Fruit fly (Drosophila melanogaster) whole organism, embryonic: ENCODE measurements around the gene NijC.

Experiments used
- BEAF-32 ChIP-seq: fragments of 200-800 bp; sonication (Bioruptor generic); optimal IDR thresholded peaks from 3 replicates; lab custom pipeline; 2017; ENCODE audit warnings: missing biosample characterization, missing genetic modification characterization, mild to moderate bottlenecking, moderate library complexity, missing genetic modification reagents
- CG10147 ChIP-seq: fragments of 200-800 bp; sonication (Bioruptor generic); optimal IDR thresholded peaks from 2 replicates; lab custom pipeline; 2019; ENCODE audit warnings: missing biosample characterization, mild to moderate bottlenecking, missing genetic modification characterization, moderate library complexity
- CG10209 ChIP-seq: fragments of 200-800 bp; sonication (Bioruptor generic); optimal IDR thresholded peaks from 3 replicates; lab custom pipeline; 2017; ENCODE audit warnings: missing biosample characterization, mild to moderate bottlenecking, missing genetic modification characterization, missing genetic modification reagents
- CG10274 ChIP-seq: fragments of 200-800 bp; sonication (Bioruptor generic); optimal IDR thresholded peaks from 3 replicates; lab custom pipeline; 2017; ENCODE audit warnings: missing biosample characterization, mild to moderate bottlenecking, missing genetic modification characterization
- CG10366 ChIP-seq: fragments of 200-800 bp; sonication (Bioruptor generic); IDR thresholded peaks from 2 replicates; pipeline ENCODE4 v1.3.6; 2022; ENCODE audit warnings: missing biosample characterization, missing genetic modification characterization
- CG11085 ChIP-seq: fragments of 200-800 bp; sonication (Bioruptor generic); IDR thresholded peaks from 2 replicates; pipeline ENCODE4 v1.3.6; 2022; ENCODE audit warnings: missing biosample characterization, missing genetic modification characterization
- CG11723 ChIP-seq: fragments of 200-800 bp; sonication (Bioruptor generic); optimal IDR thresholded peaks from 2 replicates; lab custom pipeline; 2017; ENCODE audit warnings: missing biosample characterization, mild to moderate bottlenecking, missing genetic modification characterization
- CG12155 ChIP-seq: fragments of 200-800 bp; sonication (Bioruptor generic); optimal IDR thresholded peaks from 3 replicates; lab custom pipeline; 2016; ENCODE audit warnings: missing biosample characterization, missing genetic modification characterization
- CG12391 ChIP-seq: fragments of 200-800 bp; sonication (Bioruptor generic); optimal IDR thresholded peaks from 3 replicates; lab custom pipeline; 2018; ENCODE audit warnings: missing biosample characterization, mild to moderate bottlenecking, missing genetic modification characterization, moderate library complexity
- CG12659 ChIP-seq: fragments of 200-800 bp; sonication (Bioruptor generic); optimal IDR thresholded peaks from 3 replicates; lab custom pipeline; 2017; ENCODE audit warnings: mild to moderate bottlenecking, missing biosample characterization, missing genetic modification reagents, missing genetic modification characterization
- CG13775 ChIP-seq: fragments of 200-800 bp; sonication (Bioruptor generic); optimal IDR thresholded peaks from 3 replicates; lab custom pipeline; 2017; ENCODE audit warnings: missing biosample characterization, mild to moderate bottlenecking, missing genetic modification characterization
- CG14710 ChIP-seq: fragments of 200-800 bp; sonication (Bioruptor generic); optimal IDR thresholded peaks from 3 replicates; lab custom pipeline; 2019; ENCODE audit warnings: missing biosample characterization, mild to moderate bottlenecking, missing genetic modification characterization, moderate library complexity
- CG1647 ChIP-seq: fragments of 200-800 bp; sonication (Bioruptor generic); optimal IDR thresholded peaks from 3 replicates; lab custom pipeline; 2016; ENCODE audit warnings: missing biosample characterization, missing genetic modification characterization
- CG17802 ChIP-seq: fragments of 200-800 bp; sonication (Bioruptor generic); optimal IDR thresholded peaks from 2 replicates; lab custom pipeline; 2018; ENCODE audit warnings: missing biosample characterization, mild to moderate bottlenecking, missing genetic modification characterization, moderate library complexity
- CG2116 ChIP-seq: fragments of 200-800 bp; sonication (Bioruptor generic); optimal IDR thresholded peaks from 3 replicates; lab custom pipeline; 2018; ENCODE audit warnings: missing biosample characterization, mild to moderate bottlenecking, missing genetic modification characterization
- CG2712 ChIP-seq: fragments of 200-800 bp; optimal IDR thresholded peaks from 3 replicates; lab custom pipeline; 2019; ENCODE audit warnings: missing biosample characterization, mild to moderate bottlenecking, missing genetic modification characterization, moderate library complexity
- CG32767 ChIP-seq: fragments of 200-800 bp; sonication (Bioruptor generic); IDR thresholded peaks from 2 replicates; pipeline ENCODE4 v1.3.6; 2022; ENCODE audit warnings: missing biosample characterization, missing genetic modification characterization
- CG34224 ChIP-seq: fragments of 200-800 bp; sonication (Bioruptor generic); IDR thresholded peaks from 3 replicates; pipeline ENCODE4 v1.3.6; 2022; ENCODE audit warnings: missing biosample characterization, missing genetic modification characterization; ENCODE audit not compliant: partially characterized antibody
- CG4424 ChIP-seq: fragments of 200-800 bp; sonication (Bioruptor generic); optimal IDR thresholded peaks from 3 replicates; lab custom pipeline; 2016; ENCODE audit warnings: missing biosample characterization, missing genetic modification characterization
- CG4617 ChIP-seq: fragments of 200-800 bp; sonication (Bioruptor generic); optimal IDR thresholded peaks from 3 replicates; lab custom pipeline; 2016; ENCODE audit warnings: missing biosample characterization, missing genetic modification characterization, borderline replicate concordance
- CG8359 ChIP-seq: fragments of 200-800 bp; sonication (Bioruptor generic); optimal IDR thresholded peaks from 2 replicates; lab custom pipeline; 2017; ENCODE audit warnings: missing biosample characterization, mild to moderate bottlenecking, missing genetic modification characterization, borderline replicate concordance
- CG9797 ChIP-seq: fragments of 200-800 bp; sonication (Bioruptor generic); optimal IDR thresholded peaks from 3 replicates; lab custom pipeline; 2018; ENCODE audit warnings: missing biosample characterization, mild to moderate bottlenecking, missing genetic modification characterization
- Dref ChIP-seq: fragments of 200-800 bp; sonication (Bioruptor generic); IDR thresholded peaks from 2 replicates; pipeline ENCODE4 v1.3.6; 2022; ENCODE audit warnings: missing biosample characterization, missing genetic modification characterization
- HLH54F ChIP-seq: fragments of 200-800 bp; sonication (Bioruptor generic); optimal IDR thresholded peaks from 3 replicates; lab custom pipeline; 2016; ENCODE audit warnings: missing biosample characterization, missing genetic modification characterization
- Hmr ChIP-seq: fragments of 200-800 bp; sonication (Bioruptor generic); optimal IDR thresholded peaks from 3 replicates; lab custom pipeline; 2017; ENCODE audit warnings: mild to moderate bottlenecking, missing biosample characterization, missing genetic modification reagents, missing genetic modification characterization
- Lhr ChIP-seq: fragments of 200-800 bp; sonication (Bioruptor generic); optimal IDR thresholded peaks from 3 replicates; lab custom pipeline; 2017; ENCODE audit warnings: mild to moderate bottlenecking, missing biosample characterization, missing genetic modification reagents, missing genetic modification characterization
- Mad ChIP-seq: fragments of 200-800 bp; sonication (Bioruptor generic); optimal IDR thresholded peaks from 2 replicates; lab custom pipeline; 2016; ENCODE audit warnings: missing biosample characterization, missing genetic modification characterization
- Stat92E ChIP-seq, 3 experiments: fragments of >200 bp in 2 of 3; fragments of 200-800 bp in 1 of 3; sonication (Bioruptor generic) in 1 of 3; optimal IDR thresholded peaks; 2 replicates each; lab custom pipeline; 2017 to 2019; ENCODE audit warnings: missing biosample characterization in 3 of 3, missing genetic modification characterization in 3 of 3, mild to moderate bottlenecking in 1 of 3, moderate library complexity in 1 of 3
- Vsx1 ChIP-seq: fragments of 200-800 bp; sonication (Bioruptor generic); optimal IDR thresholded peaks from 2 replicates; lab custom pipeline; 2017; ENCODE audit warnings: missing biosample characterization, mild to moderate bottlenecking, missing genetic modification characterization, missing genetic modification reagents
- amos ChIP-seq: fragments of 200-800 bp; sonication (Bioruptor generic); IDR thresholded peaks from 2 replicates; pipeline ENCODE4 v1.3.6; 2022; ENCODE audit warnings: missing biosample characterization, missing genetic modification characterization; ENCODE audit not compliant: partially characterized antibody
- bbx ChIP-seq: fragments of 200-800 bp; sonication (Bioruptor generic); IDR thresholded peaks from 2 replicates; pipeline ENCODE4 v1.3.6; 2022; ENCODE audit warnings: missing biosample characterization, missing genetic modification characterization; ENCODE audit not compliant: partially characterized antibody
- bsh ChIP-seq, 2 experiments: fragments of 200-800 bp; sonication (Bioruptor generic); optimal IDR thresholded peaks; 2 replicates each; lab custom pipeline; 2017 to 2018; ENCODE audit warnings: mild to moderate bottlenecking in 2 of 2, missing biosample characterization in 2 of 2, missing genetic modification characterization in 2 of 2, moderate library complexity in 1 of 2
- chn ChIP-seq: fragments of 200-800 bp; sonication (Bioruptor generic); optimal IDR thresholded peaks from 2 replicates; lab custom pipeline; 2016; ENCODE audit warnings: missing biosample characterization, missing genetic modification characterization
- da ChIP-seq: fragments of 200-800 bp; sonication (Bioruptor generic); optimal IDR thresholded peaks from 2 replicates; lab custom pipeline; 2016; ENCODE audit warnings: missing biosample characterization, missing genetic modification characterization
- eve ChIP-seq, 2 experiments: fragments of >200 bp; optimal IDR thresholded peaks; 2 replicates each; lab custom pipeline; 2017; ENCODE audit warnings: missing biosample characterization in 2 of 2, missing genetic modification characterization in 2 of 2
- gcm ChIP-seq: fragments of 200-800 bp; sonication (Bioruptor generic); optimal IDR thresholded peaks from 2 replicates; lab custom pipeline; 2019; ENCODE audit warnings: missing biosample characterization, mild to moderate bottlenecking, missing genetic modification characterization, moderate library complexity
- gfzf ChIP-seq: fragments of 200-800 bp; sonication (Bioruptor generic); optimal IDR thresholded peaks from 2 replicates; lab custom pipeline; 2016; ENCODE audit warnings: missing biosample characterization, mild to moderate bottlenecking, missing genetic modification characterization, moderate library complexity
- jing ChIP-seq: fragments of 200-800 bp; sonication (Bioruptor generic); optimal IDR thresholded peaks from 2 replicates; lab custom pipeline; 2018; ENCODE audit warnings: missing biosample characterization, mild to moderate bottlenecking, missing genetic modification characterization
- knrl ChIP-seq: fragments of 200-800 bp; sonication (Bioruptor generic); IDR thresholded peaks from 3 replicates; pipeline ENCODE4 v1.3.6; 2022; ENCODE audit warnings: missing biosample characterization, missing genetic modification characterization; ENCODE audit not compliant: partially characterized antibody
- nmo ChIP-seq: fragments of 200-800 bp; sonication (Bioruptor generic); optimal IDR thresholded peaks from 2 replicates; lab custom pipeline; 2018; ENCODE audit warnings: missing biosample characterization, mild to moderate bottlenecking, missing genetic modification characterization, moderate library complexity
- nom ChIP-seq: fragments of 200-800 bp; sonication (Bioruptor generic); optimal IDR thresholded peaks from 2 replicates; lab custom pipeline; 2017; ENCODE audit warnings: missing biosample characterization, missing genetic modification characterization, mild to moderate bottlenecking, moderate library complexity, missing genetic modification reagents
- pzg ChIP-seq: fragments of 200-800 bp; sonication (Bioruptor generic); optimal IDR thresholded peaks from 3 replicates; lab custom pipeline; 2018; ENCODE audit warnings: missing biosample characterization, mild to moderate bottlenecking, missing genetic modification characterization, moderate library complexity
- ro ChIP-seq: fragments of 200-800 bp; sonication (Bioruptor generic); IDR thresholded peaks from 2 replicates; pipeline ENCODE4 v1.3.6; 2022; ENCODE audit warnings: missing biosample characterization, missing genetic modification characterization
- row ChIP-seq: fragments of 200-800 bp; sonication (Bioruptor generic); IDR thresholded peaks from 3 replicates; pipeline ENCODE4 v1.3.6; 2022; ENCODE audit warnings: missing biosample characterization, missing genetic modification characterization
- sens ChIP-seq: fragments of 200-800 bp; sonication (Bioruptor generic); peaks from one replicate; lab custom pipeline; 2016; ENCODE audit warnings: missing biosample characterization, missing genetic modification characterization
- sob ChIP-seq: fragments of 200-800 bp; sonication (Bioruptor generic); IDR thresholded peaks from 2 replicates; pipeline ENCODE4 v1.3.6; 2022; ENCODE audit warnings: missing biosample characterization, missing genetic modification characterization
- unc-4 ChIP-seq: fragments of 200-800 bp; sonication (Bioruptor generic); IDR thresholded peaks from 2 replicates; pipeline ENCODE4 v1.3.6; 2022; ENCODE audit warnings: missing biosample characterization, missing genetic modification characterization; ENCODE audit not compliant: partially characterized antibody
- vvl ChIP-seq: fragments of 200-800 bp; sonication (Bioruptor generic); IDR thresholded peaks from 2 replicates; pipeline ENCODE4 v1.3.6; 2022; ENCODE audit warnings: missing biosample characterization, missing genetic modification characterization

Gene NijC

DNA sequence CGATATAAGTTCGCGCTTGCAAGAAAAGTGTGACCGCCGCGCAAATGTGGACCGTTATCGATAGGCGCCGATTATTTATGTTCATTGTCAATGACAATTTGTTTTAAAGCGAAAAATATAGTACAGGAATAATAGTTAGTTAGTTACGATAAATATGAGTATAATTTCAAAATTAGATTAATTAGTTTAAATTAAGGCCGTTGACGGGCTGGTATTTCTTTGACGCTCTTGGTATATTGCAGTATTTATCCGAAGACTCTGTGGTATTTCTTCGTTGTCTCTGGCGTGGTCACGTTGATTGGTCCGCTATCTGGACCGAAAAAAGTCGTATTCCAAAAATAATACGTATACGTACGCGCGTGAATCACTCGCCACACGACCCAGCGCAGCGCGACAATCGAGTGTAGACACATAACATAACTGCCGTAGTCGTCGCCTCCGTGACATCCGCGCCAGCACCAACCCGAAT, 2.7 kb downstream of the NijC start:
- TF ChIP-seq CG8359 (GFP tag; lab: Kevin White, UChicago) (no peak), Mad (GFP tag; lab: Kevin White, UChicago) (peak; percentile 1), unc-4 (GFP tag; lab: Robert Waterston, UW) (peak; percentile 70), CG13775 (GFP tag; lab: Kevin White, UChicago) (peak; percentile 10), CG12391 (tag; lab: Kevin White, UChicago) (peak; percentile 42), Hmr (GFP tag; lab: Kevin White, UChicago) (peak; percentile 6), jing (GFP tag; lab: Kevin White, UChicago) (no peak), CG2116 (GFP tag; lab: Kevin White, UChicago) (peak; percentile 70), vvl (GFP tag; lab: Robert Waterston, UW) (no peak), CG10274 (GFP tag; lab: Kevin White, UChicago) (no peak), bsh (GFP tag; optimal IDR thresholded peaks at IDR 0.05; lab: Kevin White, UChicago) (no peak), CG1647 (GFP tag; lab: Kevin White, UChicago) (no peak), chn (no peak), CG11723 (GFP tag; lab: Kevin White, UChicago) (no peak), CG4424 (GFP tag; lab: Kevin White, UChicago) (no peak), CG34224 (GFP tag; lab: Robert Waterston, UW) (peak; percentile 51; the same call in 2 of the 3 replicates), eve (GFP tag; optimal IDR thresholded peaks at IDR 0.05; lab: Kevin White, UChicago) (no peak), ro (GFP tag; lab: Robert Waterston, UW) (no peak), CG11085 (no peak), gfzf (GFP tag; lab: Kevin White, UChicago) (peak; percentile 86), CG12155 (GFP tag; lab: Kevin White, UChicago) (peak; percentile 19), CG14710 (peak; percentile 65), CG2712 (tag; lab: Kevin White, UChicago) (peak; percentile 30), Vsx1 (GFP tag; lab: Kevin White, UChicago) (no peak), nom (GFP tag; lab: Kevin White, UChicago) (peak; percentile 40), CG10147 (GFP tag; lab: Kevin White, UChicago) (peak; percentile 21), sens (GFP tag; lab: Kevin White, UChicago) (peak; percentile 76), row (GFP tag; lab: Robert Waterston, UW) (0 out of 3 replicates have a peak, but pooled peaks have one; percentile 12), nmo (GFP tag; lab: Kevin White, UChicago) (peak; percentile 56), bbx (GFP tag; lab: Robert Waterston, UW) (peak; percentile 43; the same call in 1 of the 2 replicates), Stat92E (GFP tag; optimal IDR thresholded peaks at IDR 0.05; lab: Kevin White, UChicago) (peak in 1 of 3 experiments; percentile 51), CG4617 (GFP tag; lab: Kevin White, UChicago) (peak; percentile 12), CG32767 (GFP tag; lab: Robert Waterston, UW) (peak; percentile 45; the same call in 1 of the 2 replicates), CG10209 (GFP tag; lab: Kevin White, UChicago) (no peak), amos (GFP tag; lab: Robert Waterston, UW) (peak; percentile 53), BEAF-32 (GFP tag; lab: Kevin White, UChicago) (peak; percentile 78), knrl (peak; percentile 60), CG10366 (GFP tag; lab: Robert Waterston, UW) (no peak), CG9797 (peak; percentile 99), pzg (GFP tag; lab: Kevin White, UChicago) (peak; percentile 87), Dref (GFP tag; lab: Robert Waterston, UW) (peak; percentile 79), HLH54F (no peak), gcm (GFP tag; lab: Kevin White, UChicago) (no peak), Lhr (peak; percentile 74), sob (GFP tag; lab: Robert Waterston, UW) (0 out of 2 replicates have a peak, but pooled peaks have one; percentile 9), da (GFP tag; lab: Kevin White, UChicago) (no peak), CG17802 (tag; lab: Kevin White, UChicago) (no peak), CG12659 (GFP tag; lab: Kevin White, UChicago) (peak; percentile 68)
